Worm (Caenorhabditis elegans) whole organism, late embryonic: Measurements from ENCODE around the gene W06G6.10.

ENCODE experiments used
- T23F11.4 ChIP-seq: fragments of 200-800 bp; sonication (Bioruptor generic); optimal IDR thresholded peaks from 2 replicates; lab custom pipeline; 2018; ENCODE audit warnings: mild to moderate bottlenecking, missing genetic modification characterization, missing compliant biosample characterization
- unc-86 ChIP-seq: sonication (generic microtip); optimal IDR thresholded peaks from 2 replicates; lab custom pipeline; 2016; ENCODE audit warnings: missing genetic modification characterization, missing compliant biosample characterization

DNA sequence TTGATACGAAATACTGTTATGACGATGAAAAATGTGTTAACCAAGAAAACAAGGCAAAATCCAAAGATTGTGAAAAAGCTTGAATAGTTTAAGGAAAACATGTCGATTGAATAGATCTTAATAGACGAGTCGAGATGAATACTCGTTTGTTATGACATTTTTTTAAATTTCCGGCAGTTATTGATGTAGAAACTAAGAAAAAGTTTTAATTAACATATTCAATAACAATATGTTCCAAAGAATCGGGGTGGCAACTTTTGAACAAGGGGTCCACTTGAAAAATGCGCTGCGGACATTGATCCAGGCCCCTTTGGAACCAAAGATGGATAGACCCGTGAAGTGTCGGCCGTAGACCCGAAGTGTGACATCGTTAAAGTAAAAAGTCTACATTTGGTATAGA lies 24.2 kb upstream of the W06G6.10 start, which contains the start of gene str-61:
- TF ChIP-seq unc-86 (tag; lab: Kevin White, UChicago) (no peak), T23F11.4 (GFP tag; lab: Kevin White, UChicago) (no peak)
